Fruit fly (Drosophila melanogaster): Measurements from ENCODE around the gene Naa30B.

Gene Naa30B

dm6 chr3L:1489523-1489922, 17.7 kb upstream of the Naa30B start, which contains the start of gene stet (continued):
- TF ChIP-seq CG10959 (GFP tag; IDR thresholded peaks at IDR 0.05) (no peak), nau (GFP tag; optimal IDR thresholded peaks at IDR 0.05) (no peak), CG16813 (GFP tag; IDR thresholded peaks at IDR 0.05; ENCODE audit: partially characterized antibody) (no peak), Side (GFP tag; optimal IDR thresholded peaks at IDR 0.05) (no peak), Nf-YB (GFP tag; optimal IDR thresholded peaks at IDR 0.05) (no peak), al (GFP tag; IDR thresholded peaks at IDR 0.05) (no peak), Sox102F (GFP tag; optimal IDR thresholded peaks at IDR 0.05) (no peak), Hand (GFP tag; optimal IDR thresholded peaks at IDR 0.05) (no peak), Ravus (GFP tag; IDR thresholded peaks at IDR 0.05) (no peak), Dad (GFP tag; optimal IDR thresholded peaks at IDR 0.05) (no peak), CG14965 (GFP tag; optimal IDR thresholded peaks at IDR 0.05; ENCODE audit: borderline replicate concordance) (no peak), Max (GFP tag; optimal IDR thresholded peaks at IDR 0.05) (no peak), CG6272 (GFP tag; IDR thresholded peaks at IDR 0.05) (no peak), ssp (GFP tag; IDR thresholded peaks at IDR 0.05) (no peak), CG17568 (GFP tag; optimal IDR thresholded peaks at IDR 0.05) (no peak), CG12071 (GFP tag; optimal IDR thresholded peaks at IDR 0.05) (no peak), CG2875 (GFP tag; optimal IDR thresholded peaks at IDR 0.05) (no peak), pita (GFP tag; optimal IDR thresholded peaks at IDR 0.05) (no peak), CG17186 (GFP tag; optimal IDR thresholded peaks at IDR 0.05) (no peak), BEAF-32 (GFP tag; optimal IDR thresholded peaks at IDR 0.05) (no peak), CG18764 (GFP tag; optimal IDR thresholded peaks at IDR 0.05) (no peak), sd (tag; optimal IDR thresholded peaks at IDR 0.05) (peak; percentile 68), Nf-YA (GFP tag; IDR thresholded peaks at IDR 0.05) (no peak), Dip3 (GFP tag; optimal IDR thresholded peaks at IDR 0.05) (no peak), CG7271 (tag; optimal IDR thresholded peaks at IDR 0.05) (no peak), NK7.1 (GFP tag; optimal IDR thresholded peaks at IDR 0.05) (no peak), stwl (tag; optimal IDR thresholded peaks at IDR 0.05) (no peak), org-1 (GFP tag; optimal IDR thresholded peaks at IDR 0.05) (no peak), CG10321 (GFP tag; IDR thresholded peaks at IDR 0.05) (no peak), MBD-R2 (GFP tag; IDR thresholded peaks at IDR 0.05) (no peak), CG4424 (GFP tag; optimal IDR thresholded peaks at IDR 0.05) (no peak), CTCF (GFP tag; optimal IDR thresholded peaks at IDR 0.05) (no peak), CHES-1-like (GFP tag; optimal IDR thresholded peaks at IDR 0.05) (no peak), bowl (GFP tag; IDR thresholded peaks at IDR 0.05) (no peak), CG4617 (GFP tag; optimal IDR thresholded peaks at IDR 0.05; ENCODE audit: borderline replicate concordance) (no peak), CG11085 (GFP tag; IDR thresholded peaks at IDR 0.05) (no peak), bab2 (GFP tag; optimal IDR thresholded peaks at IDR 0.05) (no peak), chinmo (GFP tag; IDR thresholded peaks at IDR 0.05; ENCODE audit: partially characterized antibody) (0 out of 4 replicates have a peak, but pooled peaks have one; percentile 51), CG1792 (GFP tag; optimal IDR thresholded peaks at IDR 0.05) (no peak), CG31224 (GFP tag; IDR thresholded peaks at IDR 0.05) (no peak), HLHmδ (GFP tag; optimal IDR thresholded peaks at IDR 0.05) (no peak), CG14667 (GFP tag; IDR thresholded peaks at IDR 0.05) (no peak), sisA (GFP tag; IDR thresholded peaks at IDR 0.05) (no peak), vnd (GFP tag; IDR thresholded peaks at IDR 0.05; ENCODE audit: partially characterized antibody) (no peak), cg (GFP tag; optimal IDR thresholded peaks at IDR 0.05) (no peak), CG14710 (tag; optimal IDR thresholded peaks at IDR 0.05) (no peak), Dbx (GFP tag; IDR thresholded peaks at IDR 0.05) (0 out of 3 replicates have a peak, but pooled peaks have one; percentile 15), wor (GFP tag; IDR thresholded peaks at IDR 0.05) (no peak), Aef1 (GFP tag; IDR thresholded peaks at IDR 0.05) (no peak), CG17829 (tag; optimal IDR thresholded peaks at IDR 0.05) (no peak), chn (GFP tag; optimal IDR thresholded peaks at IDR 0.05) (no peak), CG9437 (GFP tag; optimal IDR thresholded peaks at IDR 0.05) (no peak), chm (GFP tag; IDR thresholded peaks at IDR 0.05) (no peak)

Data from whole organism, embryonic.